Worm (Caenorhabditis elegans): ENCODE measurements around the gene F38E1.10.

DNA sequence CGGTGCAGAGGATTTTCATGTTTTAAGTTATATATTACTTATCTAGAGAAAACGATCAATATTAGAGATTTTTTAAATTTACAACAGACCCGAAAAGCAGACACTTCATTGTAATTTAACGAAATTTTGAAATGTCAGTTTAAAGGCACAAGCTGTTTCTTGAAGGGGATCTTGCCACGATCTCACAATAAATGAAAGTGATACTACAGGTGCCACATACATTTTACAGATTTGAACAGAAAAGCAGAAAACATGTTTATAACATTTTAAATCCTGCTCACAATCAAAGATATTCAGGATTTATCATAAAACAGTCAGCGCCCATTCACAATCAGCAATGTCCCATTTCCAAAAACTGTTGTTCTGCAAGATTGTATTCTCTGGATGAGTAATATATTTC lies 25.4 kb downstream of the F38E1.10 start:
- TF ChIP-seq ama-1 (optimal IDR thresholded peaks at IDR 0.05) (no peak), ztf-11 (tag; optimal IDR thresholded peaks at IDR 0.05) (no peak), zag-1 (tag; optimal IDR thresholded peaks at IDR 0.05) (no peak), egl-27 (tag; optimal IDR thresholded peaks at IDR 0.05) (no peak), peb-1 (tag; optimal IDR thresholded peaks at IDR 0.05) (no peak), sem-4 (tag; optimal IDR thresholded peaks at IDR 0.05) (no peak), unc-62 (GFP tag; optimal IDR thresholded peaks at IDR 0.05) (no peak), snpc-4 (tag; optimal IDR thresholded peaks at IDR 0.05) (no peak), alr-1 (tag; optimal IDR thresholded peaks at IDR 0.05) (no peak), aly-2 (tag; optimal IDR thresholded peaks at IDR 0.05) (no peak), lin-13 (GFP tag; optimal IDR thresholded peaks at IDR 0.05) (no peak), ZK546.5 (tag; optimal IDR thresholded peaks at IDR 0.05) (no peak)
